Worm (Caenorhabditis elegans) whole organism, L4 larva: Measurements from ENCODE around the gene ost-1.

Source experiments
- dmd-6 ChIP-seq: fragments of 200-800 bp; sonication (Bioruptor generic); IDR thresholded peaks from 2 replicates; pipeline ENCODE4 v1.3.6; 2022; ENCODE audit warnings: missing genetic modification reagents, missing genetic modification characterization, missing compliant biosample characterization
- nhr-76 ChIP-seq: fragments of 150-350 bp; optimal IDR thresholded peaks from 2 replicates; lab custom pipeline; 2014; ENCODE audit warnings: missing biosample characterization, missing genetic modification characterization

DNA sequence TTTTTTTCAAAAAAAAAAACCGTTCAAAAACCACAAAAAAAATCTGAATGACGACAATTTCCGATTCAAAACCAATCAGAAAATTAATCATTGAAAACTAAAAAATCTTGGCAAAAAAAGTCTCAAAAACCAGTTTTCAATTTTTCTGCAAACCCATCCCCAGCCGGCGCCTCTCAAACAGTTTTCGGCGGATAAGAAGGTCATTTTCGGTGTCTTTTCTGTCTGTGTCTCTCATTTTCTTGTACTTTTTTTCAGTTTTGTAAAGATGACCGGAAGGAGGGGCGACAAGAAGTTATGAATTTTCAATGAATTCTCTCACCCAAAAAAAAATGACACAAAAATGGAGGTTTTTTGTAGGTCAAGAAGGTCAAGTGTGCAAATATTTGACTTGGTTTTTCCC, 48.0 kb downstream of the ost-1 start:
- no peak for TF ChIP-seq nhr-76
- TF ChIP-seq dmd-6 (GFP tag; lab: Robert Waterston, UW) = no peak
